Fruit fly (Drosophila melanogaster) whole organism, embryonic: ENCODE data around the gene Chpf.

Experiments
- ATbp ChIP-seq: fragments of 200-800 bp; sonication (Bioruptor generic); optimal IDR thresholded peaks from 2 replicates; lab custom pipeline; 2017; ENCODE audit warnings: missing biosample characterization, mild to moderate bottlenecking, missing genetic modification characterization, missing genetic modification reagents
- Atf3 ChIP-seq: fragments of 200-800 bp; sonication (Bioruptor generic); optimal IDR thresholded peaks from 3 replicates; lab custom pipeline; 2016; ENCODE audit warnings: missing biosample characterization, missing genetic modification characterization
- B-H1 ChIP-seq: fragments of 200-800 bp; sonication (Bioruptor generic); IDR thresholded peaks from 3 replicates; pipeline ENCODE4 v1.3.6; 2022; ENCODE audit warnings: missing biosample characterization, missing genetic modification characterization
- CG11456 ChIP-seq: fragments of 200-800 bp; sonication (Bioruptor generic); IDR thresholded peaks from 3 replicates; pipeline ENCODE4 v1.3.6; 2022; ENCODE audit warnings: missing biosample characterization, missing genetic modification characterization
- CG12299 ChIP-seq: fragments of 200-800 bp; sonication (Bioruptor generic); optimal IDR thresholded peaks from 2 replicates; lab custom pipeline; 2018; ENCODE audit warnings: missing biosample characterization, mild to moderate bottlenecking, missing genetic modification characterization
- CG13287 ChIP-seq: fragments of 200-800 bp; sonication (Bioruptor generic); IDR thresholded peaks from 2 replicates; pipeline ENCODE4 v1.3.6; 2022; ENCODE audit warnings: missing biosample characterization, missing genetic modification characterization; ENCODE audit not compliant: partially characterized antibody
- CG14050 ChIP-seq: fragments of 200-800 bp; sonication (Bioruptor generic); IDR thresholded peaks from 3 replicates; pipeline ENCODE4 v1.3.6; 2022; ENCODE audit warnings: missing biosample characterization, missing genetic modification characterization
- CG14710 ChIP-seq: fragments of 200-800 bp; sonication (Bioruptor generic); optimal IDR thresholded peaks from 3 replicates; lab custom pipeline; 2019; ENCODE audit warnings: missing biosample characterization, mild to moderate bottlenecking, missing genetic modification characterization, moderate library complexity
- CG17328 ChIP-seq: fragments of 200-800 bp; sonication (Bioruptor generic); IDR thresholded peaks from 2 replicates; pipeline ENCODE4 v1.3.6; 2022; ENCODE audit warnings: missing biosample characterization, missing genetic modification characterization
- CG17359 ChIP-seq: fragments of 200-800 bp; sonication (Bioruptor generic); optimal IDR thresholded peaks from 3 replicates; lab custom pipeline; 2018; ENCODE audit warnings: missing biosample characterization, mild to moderate bottlenecking, missing genetic modification characterization, moderate library complexity
- CG17361 ChIP-seq: fragments of 200-800 bp; sonication (Bioruptor generic); IDR thresholded peaks from 3 replicates; pipeline ENCODE4 v1.3.6; 2022; ENCODE audit warnings: missing biosample characterization, missing genetic modification characterization
- CG2199 ChIP-seq: fragments of 200-800 bp; sonication (Bioruptor generic); IDR thresholded peaks from 3 replicates; pipeline ENCODE4 v1.3.6; 2022; ENCODE audit warnings: missing biosample characterization, missing genetic modification characterization
- CG30403 ChIP-seq: fragments of 200-800 bp; sonication (Bioruptor generic); optimal IDR thresholded peaks from 3 replicates; lab custom pipeline; 2016; ENCODE audit warnings: missing biosample characterization, missing genetic modification characterization
- CG33557 ChIP-seq: fragments of 200-800 bp; sonication (Bioruptor generic); optimal IDR thresholded peaks from 2 replicates; lab custom pipeline; 2019; ENCODE audit warnings: missing biosample characterization, mild to moderate bottlenecking, missing genetic modification characterization, moderate library complexity
- CG3726 ChIP-seq: fragments of 200-800 bp; sonication (Bioruptor generic); IDR thresholded peaks from 3 replicates; pipeline ENCODE4, ENCODE4 v1.3.6; 2022; ENCODE audit warnings: missing biosample characterization, missing genetic modification characterization
- CG3847 ChIP-seq: fragments of 200-800 bp; sonication (Bioruptor generic); IDR thresholded peaks from 2 replicates; pipeline ENCODE4 v1.3.6; 2022; ENCODE audit warnings: missing biosample characterization, missing genetic modification characterization
- CG4617 ChIP-seq: fragments of 200-800 bp; sonication (Bioruptor generic); optimal IDR thresholded peaks from 3 replicates; lab custom pipeline; 2016; ENCODE audit warnings: missing biosample characterization, missing genetic modification characterization, borderline replicate concordance
- CG6765 ChIP-seq: fragments of 200-800 bp; sonication (Bioruptor generic); optimal IDR thresholded peaks from 3 replicates; lab custom pipeline; 2017; ENCODE audit warnings: missing biosample characterization, mild to moderate bottlenecking, missing genetic modification characterization
- CG8281 ChIP-seq: fragments of 200-800 bp; sonication (Bioruptor generic); optimal IDR thresholded peaks from 2 replicates; lab custom pipeline; 2018; ENCODE audit warnings: missing biosample characterization, mild to moderate bottlenecking, missing genetic modification characterization, moderate library complexity
- CG8290 ChIP-seq, 3 experiments: fragments of 200-800 bp; sonication (Bioruptor generic); optimal IDR thresholded peaks; 2 replicates each; lab custom pipeline; 2016 to 2019; ENCODE audit warnings: missing biosample characterization in 3 of 3, missing genetic modification characterization in 3 of 3, mild to moderate bottlenecking in 2 of 3, moderate library complexity in 1 of 3
- CG9609 ChIP-seq: fragments of 200-800 bp; sonication (Bioruptor generic); optimal IDR thresholded peaks from 3 replicates; lab custom pipeline; 2016; ENCODE audit warnings: missing biosample characterization, missing genetic modification characterization
- CHES-1-like ChIP-seq: fragments of 200-800 bp; sonication (Bioruptor generic); optimal IDR thresholded peaks from 2 replicates; lab custom pipeline; 2016; ENCODE audit warnings: missing biosample characterization, missing genetic modification characterization
- E2f1 ChIP-seq: fragments of 200-800 bp; sonication (Bioruptor generic); IDR thresholded peaks from 2 replicates; pipeline ENCODE4 v1.3.6; 2022; ENCODE audit warnings: missing biosample characterization, missing genetic modification characterization
- Elba2 ChIP-seq: fragments of 200-800 bp; sonication (Bioruptor generic); optimal IDR thresholded peaks from 3 replicates; lab custom pipeline; 2016; ENCODE audit warnings: missing biosample characterization, missing genetic modification characterization
- HLH54F ChIP-seq: fragments of 200-800 bp; sonication (Bioruptor generic); optimal IDR thresholded peaks from 3 replicates; lab custom pipeline; 2016; ENCODE audit warnings: missing biosample characterization, missing genetic modification characterization
- Hand ChIP-seq: fragments of 200-800 bp; sonication (Bioruptor generic); optimal IDR thresholded peaks from 2 replicates; lab custom pipeline; 2017; ENCODE audit warnings: mild to moderate bottlenecking, missing biosample characterization, missing genetic modification reagents, missing genetic modification characterization
- HmgD ChIP-seq: fragments of 200-800 bp; sonication (Bioruptor generic); optimal IDR thresholded peaks from 3 replicates; lab custom pipeline; 2016; ENCODE audit warnings: missing biosample characterization, missing genetic modification characterization
- Hmx ChIP-seq: fragments of 200-800 bp; sonication (Bioruptor generic); optimal IDR thresholded peaks from 2 replicates; lab custom pipeline; 2016; ENCODE audit warnings: missing biosample characterization, missing genetic modification characterization
- Hr3 ChIP-seq: fragments of 200-800 bp; sonication (Bioruptor generic); optimal IDR thresholded peaks from 3 replicates; lab custom pipeline; 2016; ENCODE audit warnings: missing biosample characterization, missing genetic modification characterization
- NC2α ChIP-seq: fragments of 200-800 bp; sonication (Bioruptor generic); optimal IDR thresholded peaks from 2 replicates; lab custom pipeline; 2016; ENCODE audit warnings: missing biosample characterization, missing genetic modification characterization
- Xrp1 ChIP-seq: fragments of 200-800 bp; sonication (Bioruptor generic); IDR thresholded peaks from 2 replicates; pipeline ENCODE4 v1.3.6; 2022; ENCODE audit warnings: missing biosample characterization, missing genetic modification characterization
- ara ChIP-seq: fragments of 200-800 bp; sonication (Bioruptor generic); IDR thresholded peaks from 2 replicates; pipeline ENCODE4 v1.3.6; 2022; ENCODE audit warnings: missing biosample characterization, missing genetic modification characterization
- chif ChIP-seq, 2 experiments: fragments of 200-800 bp; sonication (Bioruptor generic); optimal IDR thresholded peaks; 3 replicates each; lab custom pipeline; 2016; ENCODE audit warnings: missing biosample characterization in 2 of 2, missing genetic modification characterization in 2 of 2
- chinmo ChIP-seq: fragments of 200-800 bp; sonication (Bioruptor generic); IDR thresholded peaks from 4 replicates; pipeline ENCODE4 v1.3.6; 2022; ENCODE audit warnings: missing biosample characterization, missing genetic modification characterization; ENCODE audit not compliant: partially characterized antibody
- eyg ChIP-seq: fragments of 200-800 bp; sonication (Bioruptor generic); optimal IDR thresholded peaks from 3 replicates; lab custom pipeline; 2016; ENCODE audit warnings: missing biosample characterization, missing genetic modification characterization
- gt ChIP-seq: fragments of 200-800 bp; sonication (Bioruptor generic); IDR thresholded peaks from 2 replicates; pipeline ENCODE4 v1.3.6; 2022; ENCODE audit warnings: missing biosample characterization, missing genetic modification characterization
- knrl ChIP-seq: fragments of 200-800 bp; sonication (Bioruptor generic); IDR thresholded peaks from 3 replicates; pipeline ENCODE4 v1.3.6; 2022; ENCODE audit warnings: missing biosample characterization, missing genetic modification characterization; ENCODE audit not compliant: partially characterized antibody
- org-1 ChIP-seq: fragments of 200-800 bp; sonication (Bioruptor generic); optimal IDR thresholded peaks from 2 replicates; lab custom pipeline; 2017; ENCODE audit warnings: missing biosample characterization, missing genetic modification characterization
- ranshi ChIP-seq: fragments of 200-800 bp; sonication (Bioruptor generic); IDR thresholded peaks from 2 replicates; pipeline ENCODE4 v1.3.6; 2022; ENCODE audit warnings: missing biosample characterization, missing genetic modification characterization
- repo ChIP-seq: fragments of 200-800 bp; sonication (Bioruptor generic); optimal IDR thresholded peaks from 2 replicates; lab custom pipeline; 2016; ENCODE audit warnings: missing biosample characterization, missing genetic modification characterization
- sisA ChIP-seq: fragments of 200-800 bp; sonication (Bioruptor generic); IDR thresholded peaks from 2 replicates; pipeline ENCODE4 v1.3.6; 2022; ENCODE audit warnings: missing biosample characterization, missing genetic modification characterization
- sna ChIP-seq: fragments of 200-800 bp; sonication (Bioruptor generic); IDR thresholded peaks from 2 replicates; pipeline ENCODE4 v1.3.6; 2022; ENCODE audit warnings: missing biosample characterization, missing genetic modification characterization; ENCODE audit not compliant: partially characterized antibody
- tna ChIP-seq: fragments of 200-800 bp; sonication (Bioruptor generic); IDR thresholded peaks from 2 replicates; pipeline ENCODE4 v1.3.6; 2022; ENCODE audit warnings: missing biosample characterization, missing genetic modification characterization; ENCODE audit not compliant: partially characterized antibody
- tup ChIP-seq: fragments of 200-800 bp; sonication (Bioruptor generic); optimal IDR thresholded peaks from 2 replicates; lab custom pipeline; 2016; ENCODE audit warnings: missing biosample characterization, mild to moderate bottlenecking, missing genetic modification characterization, moderate library complexity
- twi ChIP-seq: fragments of 200-800 bp; optimal IDR thresholded peaks from 2 replicates; lab custom pipeline; 2019; ENCODE audit warnings: missing biosample characterization, mild to moderate bottlenecking, missing genetic modification characterization, moderate library complexity
- wor ChIP-seq: fragments of 200-800 bp; sonication (Bioruptor generic); IDR thresholded peaks from 2 replicates; pipeline ENCODE4 v1.3.6; 2022; ENCODE audit warnings: missing biosample characterization, missing genetic modification characterization
- yki ChIP-seq: fragments of >200 bp; optimal IDR thresholded peaks from 3 replicates; lab custom pipeline; 2018

The Chpf gene

dm6 chrX:13128750-13129152 lies 16.5 kb upstream of the Chpf start, which contains the start of the genes CG32638, CG15717 and MFS10 (continued):
- peak; percentile 59 for TF ChIP-seq CG13287 (GFP tag; lab: Robert Waterston, UW)
- no peak for TF ChIP-seq ATbp (GFP tag; lab: Kevin White, UChicago)
- TF ChIP-seq E2f1 (GFP tag; lab: Robert Waterston, UW), result no peak
- no peak for TF ChIP-seq ranshi

dm6 chrX:13127973-13128749 lies 15.9 kb upstream of the Chpf start:
- TF ChIP-seq CG17359, result peak; percentile 33
- TF ChIP-seq Hr3 (GFP tag; lab: Kevin White, UChicago), result peak; percentile 9
- peak; percentile 55 for TF ChIP-seq CG30403 (GFP tag; lab: Kevin White, UChicago)
- TF ChIP-seq CG9609 (GFP tag; lab: Kevin White, UChicago), result no peak
- TF ChIP-seq tup (GFP tag; lab: Kevin White, UChicago), result no peak
- no peak for TF ChIP-seq repo (GFP tag; lab: Kevin White, UChicago)
- peak; percentile 19 for TF ChIP-seq CG14710 (tag; lab: Kevin White, UChicago)
- no peak for TF ChIP-seq wor (GFP tag; lab: Robert Waterston, UW)
- no peak for TF ChIP-seq Elba2 (GFP tag; lab: Kevin White, UChicago)
- no peak for TF ChIP-seq HmgD (GFP tag; lab: Kevin White, UChicago)
- peak; percentile 76 for TF ChIP-seq Xrp1 (GFP tag; lab: Robert Waterston, UW)
- TF ChIP-seq CG33557, result no peak
- TF ChIP-seq org-1 (GFP tag; lab: Kevin White, UChicago), result no peak
- TF ChIP-seq twi, result peak; percentile 27
- TF ChIP-seq CG17328 (GFP tag; lab: Robert Waterston, UW), result peak; percentile 70
- no peak for TF ChIP-seq CG12299
- peak; percentile 33 for TF ChIP-seq Atf3 (GFP tag; lab: Kevin White, UChicago)
- peak; percentile 67 for TF ChIP-seq CG8290 (GFP tag; optimal IDR thresholded peaks at IDR 0.05; lab: Kevin White, UChicago)
- peak in 1 of 2 experiments; percentile 20 for TF ChIP-seq CG8290 (tag; optimal IDR thresholded peaks at IDR 0.05; lab: Kevin White, UChicago)
- 0 out of 3 replicates have a peak, but pooled peaks have one; percentile 17 for TF ChIP-seq CG17361 (GFP tag; lab: Robert Waterston, UW)
- no peak for TF ChIP-seq eyg (GFP tag; lab: Kevin White, UChicago)
- peak; percentile 1 for TF ChIP-seq CG6765
- no peak; the same call in 2 of the 3 replicates for TF ChIP-seq knrl
- no peak for TF ChIP-seq Hmx
- TF ChIP-seq CHES-1-like (GFP tag; lab: Kevin White, UChicago), result peak; percentile 2
- no peak for TF ChIP-seq CG3847 (GFP tag; lab: Robert Waterston, UW)
- peak; percentile 23 to 51 for TF ChIP-seq chif (GFP tag; optimal IDR thresholded peaks at IDR 0.05; lab: Kevin White, UChicago)
- peak; percentile 37; the same call in 1 of the 3 replicates for TF ChIP-seq B-H1 (GFP tag; lab: Robert Waterston, UW)
- no peak for TF ChIP-seq gt (GFP tag; lab: Robert Waterston, UW)
- TF ChIP-seq CG4617 (GFP tag; lab: Kevin White, UChicago), result no peak
- TF ChIP-seq ara (GFP tag; lab: Robert Waterston, UW), result peak; percentile 44; the same call in 1 of the 2 replicates
- TF ChIP-seq yki (lab: Kevin White, UChicago), result no peak
- no peak for TF ChIP-seq HLH54F (GFP tag; lab: Kevin White, UChicago)
- peak; percentile 74; the same call in 2 of the 3 replicates for TF ChIP-seq CG2199 (GFP tag; lab: Robert Waterston, UW)
- TF ChIP-seq NC2α (GFP tag; lab: Kevin White, UChicago), result peak; percentile 31
- TF ChIP-seq sna, result no peak
- TF ChIP-seq sisA (GFP tag; lab: Robert Waterston, UW), result peak; percentile 38; the same call in 1 of the 2 replicates
- TF ChIP-seq CG11456 (GFP tag; lab: Robert Waterston, UW), result no peak
- no peak for TF ChIP-seq CG8281 (tag; lab: Kevin White, UChicago)
- no peak for TF ChIP-seq Hand (GFP tag; lab: Kevin White, UChicago)
- no peak for TF ChIP-seq tna (GFP tag; lab: Robert Waterston, UW)
- no peak; the same call in 1 of the 4 replicates for TF ChIP-seq chinmo
- TF ChIP-seq CG14050, result 0 out of 3 replicates have a peak, but pooled peaks have one; percentile 20
- no peak for TF ChIP-seq CG3726 (GFP tag; lab: Robert Waterston, UW)
